Worm (Caenorhabditis elegans) whole organism, mixed stage, embryonic: ENCODE results near the gene lpin-1.

ENCODE experiments used
- M03D4.4 ChIP-seq: sonication (generic microtip); optimal IDR thresholded peaks from 2 replicates; lab custom pipeline; 2017; ENCODE audit warnings: mild to moderate bottlenecking, missing genetic modification characterization, missing compliant biosample characterization
- bed-3 ChIP-seq: fragments of 200-800 bp; sonication (Bioruptor generic); optimal IDR thresholded peaks from 3 replicates; lab custom pipeline; 2018; ENCODE audit warnings: mild to moderate bottlenecking, missing genetic modification characterization, moderate library complexity, missing compliant biosample characterization
- blmp-1 ChIP-seq: fragments of 150-350 bp; optimal IDR thresholded peaks from 2 replicates; lab custom pipeline; 2014; ENCODE audit warnings: missing biosample characterization, missing genetic modification characterization
- ceh-39 ChIP-seq: fragments of 150-350 bp; optimal IDR thresholded peaks from 2 replicates; lab custom pipeline; 2014; ENCODE audit warnings: missing biosample characterization, missing genetic modification characterization
- ceh-43 ChIP-seq: fragments of 200-800 bp; sonication (Bioruptor generic); optimal IDR thresholded peaks from 2 replicates; lab custom pipeline; 2018; ENCODE audit warnings: mild to moderate bottlenecking, missing genetic modification characterization, moderate library complexity, missing compliant biosample characterization
- cnd-1 ChIP-seq: fragments of 200-800 bp; sonication (Bioruptor generic); optimal IDR thresholded peaks from 2 replicates; lab custom pipeline; 2018; ENCODE audit warnings: mild to moderate bottlenecking, missing genetic modification characterization, missing compliant biosample characterization
- drap-1 ChIP-seq: fragments of 200-800 bp; sonication (Bioruptor generic); optimal IDR thresholded peaks from 3 replicates; lab custom pipeline; 2018; ENCODE audit warnings: mild to moderate bottlenecking, missing genetic modification characterization, missing compliant biosample characterization
- elt-1 ChIP-seq: sonication (generic microtip); optimal IDR thresholded peaks from 2 replicates; lab custom pipeline; 2017; ENCODE audit warnings: missing genetic modification characterization, mild to moderate bottlenecking, missing compliant biosample characterization, antibody characterized with exemption, moderate library complexity, borderline replicate concordance; ENCODE audit not compliant: insufficient read depth
- elt-3 ChIP-seq: fragments of 150-350 bp; optimal IDR thresholded peaks from 2 replicates; lab custom pipeline; 2014; ENCODE audit warnings: missing biosample characterization, missing genetic modification characterization
- flh-1 ChIP-seq: fragments of 200-800 bp; sonication (Bioruptor generic); optimal IDR thresholded peaks from 2 replicates; lab custom pipeline; 2018; ENCODE audit warnings: mild to moderate bottlenecking, missing genetic modification characterization, moderate library complexity, missing compliant biosample characterization
- ham-2 ChIP-seq: fragments of 200-800 bp; sonication (Bioruptor generic); optimal IDR thresholded peaks from 2 replicates; lab custom pipeline; 2018; ENCODE audit warnings: mild to moderate bottlenecking, missing genetic modification characterization, missing compliant biosample characterization
- lin-32 ChIP-seq: fragments of 200-800 bp; sonication (Bioruptor generic); optimal IDR thresholded peaks from 2 replicates; lab custom pipeline; 2018; ENCODE audit warnings: mild to moderate bottlenecking, missing genetic modification characterization, missing compliant biosample characterization
- lsy-2 ChIP-seq: fragments of 150-350 bp; optimal IDR thresholded peaks from 2 replicates; lab custom pipeline; 2014; ENCODE audit warnings: missing biosample characterization, missing genetic modification characterization
- mep-1 ChIP-seq: fragments of 150-350 bp; optimal IDR thresholded peaks from 2 replicates; lab custom pipeline; 2017; ENCODE audit warnings: missing biosample characterization, missing genetic modification reagents, missing genetic modification characterization, inconsistent platforms
- nhr-12 ChIP-seq: fragments of 150-350 bp; optimal IDR thresholded peaks from 2 replicates; lab custom pipeline; 2014; ENCODE audit warnings: missing biosample characterization, missing genetic modification characterization
- nhr-2 ChIP-seq: fragments of 150-350 bp; optimal IDR thresholded peaks from 2 replicates; lab custom pipeline; 2014; ENCODE audit warnings: missing biosample characterization, missing genetic modification characterization
- nhr-237 ChIP-seq: fragments of 150-350 bp; optimal IDR thresholded peaks from 2 replicates; lab custom pipeline; 2014; ENCODE audit warnings: missing biosample characterization, missing genetic modification characterization
- nhr-28 ChIP-seq: fragments of 150-350 bp; optimal IDR thresholded peaks from 2 replicates; lab custom pipeline; 2014; ENCODE audit warnings: missing biosample characterization, missing genetic modification characterization
- nhr-76 ChIP-seq: sonication (generic microtip); optimal IDR thresholded peaks from 2 replicates; lab custom pipeline; 2017; ENCODE audit warnings: missing biosample characterization, missing genetic modification characterization
- pha-4 ChIP-seq: fragments of 150-350 bp; optimal IDR thresholded peaks from 2 replicates; lab custom pipeline; 2018; ENCODE audit warnings: missing biosample characterization, missing genetic modification reagents, missing genetic modification characterization
- sem-2 ChIP-seq: fragments of 200-800 bp; sonication (Bioruptor generic); optimal IDR thresholded peaks from 2 replicates; lab custom pipeline; 2018; ENCODE audit warnings: mild to moderate bottlenecking, missing genetic modification characterization, missing compliant biosample characterization
- snpc-4 ChIP-seq: fragments of 150-350 bp; optimal IDR thresholded peaks from 2 replicates; lab custom pipeline; 2014; ENCODE audit warnings: missing biosample characterization, missing genetic modification characterization
- sptf-1 ChIP-seq: sonication (generic microtip); optimal IDR thresholded peaks from 2 replicates; lab custom pipeline; 2017; ENCODE audit warnings: mild to moderate bottlenecking, missing genetic modification characterization, moderate library complexity, missing compliant biosample characterization
- tbx-8 ChIP-seq: fragments of 200-800 bp; sonication (Bioruptor generic); optimal IDR thresholded peaks from 2 replicates; lab custom pipeline; 2018; ENCODE audit warnings: mild to moderate bottlenecking, missing genetic modification characterization, moderate library complexity, missing compliant biosample characterization
- unc-120 ChIP-seq: sonication (generic microtip); optimal IDR thresholded peaks from 2 replicates; lab custom pipeline; 2017; ENCODE audit warnings: missing genetic modification characterization, missing compliant biosample characterization; ENCODE audit not compliant: poor library complexity, severe bottlenecking
- unc-39 ChIP-seq: fragments of 150-350 bp; optimal IDR thresholded peaks from 2 replicates; lab custom pipeline; 2014; ENCODE audit warnings: missing biosample characterization, missing genetic modification characterization
- ztf-11 ChIP-seq: fragments of 150-350 bp; optimal IDR thresholded peaks from 2 replicates; lab custom pipeline; 2014; ENCODE audit warnings: missing biosample characterization, missing genetic modification characterization

lpin-1 gene

ce11 chrV:13621720-13622119 is 32.2 kb downstream of the lpin-1 start, which contains the start of gene F53F4.16:
Gene F53F4.16 (minus strand): TSS chrV:13621820.
- TF ChIP-seq elt-1 (tag; lab: Kevin White, UChicago): no peak
- TF ChIP-seq sptf-1 (tag; lab: Kevin White, UChicago): no peak
- no peak for TF ChIP-seq nhr-28 (tag; lab: Kevin White, UChicago)
- TF ChIP-seq bed-3 (GFP tag; lab: Kevin White, UChicago): no peak
- no peak for TF ChIP-seq ham-2

ce11 chrV:13620676-13621075 is 33.3 kb downstream of the lpin-1 start, which contains the start of gene F53F4.15:
Gene F53F4.15 (plus strand): TSS chrV:13620976.
- TF ChIP-seq sptf-1 (tag; lab: Kevin White, UChicago) (no peak), pha-4 (tag; lab: Kevin White, UChicago) (no peak), lsy-2 (tag; lab: Kevin White, UChicago) (no peak), drap-1 (no peak), ceh-43 (no peak), mep-1 (tag; lab: Kevin White, UChicago) (no peak)

- TF ChIP-seq sem-2 (GFP tag; lab: Kevin White, UChicago) (no peak), snpc-4 (tag; lab: Kevin White, UChicago) (no peak), nhr-76 (tag; lab: Kevin White, UChicago) (no peak), ceh-43 (no peak), sptf-1 (tag; lab: Kevin White, UChicago) (no peak), blmp-1 (tag; lab: Kevin White, UChicago) (no peak), drap-1 (no peak), cnd-1 (no peak), elt-1 (tag; lab: Kevin White, UChicago) (no peak), bed-3 (GFP tag; lab: Kevin White, UChicago) (no peak), M03D4.4 (tag; lab: Kevin White, UChicago) (no peak), nhr-2 (tag; lab: Kevin White, UChicago) (no peak), mep-1 (tag; lab: Kevin White, UChicago) (no peak), flh-1 (GFP tag; lab: Kevin White, UChicago) (no peak), unc-120 (tag; lab: Kevin White, UChicago) (no peak), unc-39 (tag; lab: Kevin White, UChicago) (no peak), nhr-12 (tag; lab: Kevin White, UChicago) (no peak), tbx-8 (GFP tag; lab: Kevin White, UChicago) (no peak)
Measured at ce11 chrV:13619752-13620151, 34.2 kb downstream of the lpin-1 start, which contains the start of gene srd-11. Gene srd-11 (minus strand): TSS chrV:13619852.

ce11 chrV:13613870-13614269 is 40.1 kb downstream of the lpin-1 start, which contains the start of gene F53F4.7:
Gene F53F4.7 (minus strand): TSS chrV:13613970.
- no peak for TF ChIP-seq elt-3 (tag; lab: Kevin White, UChicago)
- TF ChIP-seq flh-1 (GFP tag; lab: Kevin White, UChicago): no peak
- TF ChIP-seq blmp-1 (tag; lab: Kevin White, UChicago): no peak
- no peak for TF ChIP-seq ceh-39 (tag; lab: Kevin White, UChicago)
- no peak for TF ChIP-seq nhr-2 (tag; lab: Kevin White, UChicago)
- TF ChIP-seq sem-2 (GFP tag; lab: Kevin White, UChicago): no peak

ce11 chrV:13611782-13612181 is 42.1 kb downstream of the lpin-1 start, which contains the start of gene spig-9:
Gene spig-9 (minus strand): TSS chrV:13611882.
- no peak for TF ChIP-seq ztf-11 (tag; lab: Kevin White, UChicago)
- no peak for TF ChIP-seq nhr-76 (tag; lab: Kevin White, UChicago)
- TF ChIP-seq lin-32: no peak
- TF ChIP-seq nhr-237 (tag; lab: Kevin White, UChicago): no peak
- TF ChIP-seq ham-2: no peak

- no peak for TF ChIP-seq snpc-4 (tag; lab: Kevin White, UChicago)
- TF ChIP-seq sptf-1 (tag; lab: Kevin White, UChicago): no peak
- no peak for TF ChIP-seq blmp-1 (tag; lab: Kevin White, UChicago)
- TF ChIP-seq ham-2: peak; percentile 93
Measured at ce11 chrV:13609806-13610205, 44.1 kb downstream of the lpin-1 start.
